Fruit fly (Drosophila melanogaster) whole organism, embryonic: ENCODE data around the gene miple2.

ENCODE experiments used
- Aef1 ChIP-seq: fragments of 200-800 bp; sonication (Bioruptor generic); IDR thresholded peaks from 3 replicates; pipeline ENCODE4 v1.3.6; 2022; ENCODE audit warnings: missing biosample characterization, missing genetic modification characterization
- Atf-2 ChIP-seq: fragments of 200-800 bp; sonication (Bioruptor generic); optimal IDR thresholded peaks from 2 replicates; lab custom pipeline; 2016; ENCODE audit warnings: missing biosample characterization, missing genetic modification characterization
- Atf3 ChIP-seq: fragments of 200-800 bp; sonication (Bioruptor generic); optimal IDR thresholded peaks from 3 replicates; lab custom pipeline; 2016; ENCODE audit warnings: missing biosample characterization, missing genetic modification characterization
- Bdp1 ChIP-seq: fragments of 200-800 bp; sonication (Bioruptor generic); optimal IDR thresholded peaks from 3 replicates; lab custom pipeline; 2016; ENCODE audit warnings: missing biosample characterization, missing genetic modification characterization
- CG10654 ChIP-seq: fragments of 200-800 bp; sonication (Bioruptor generic); optimal IDR thresholded peaks from 2 replicates; lab custom pipeline; 2016; ENCODE audit warnings: missing biosample characterization, missing genetic modification characterization
- CG12219 ChIP-seq: fragments of 200-800 bp; sonication (Bioruptor generic); optimal IDR thresholded peaks from 3 replicates; lab custom pipeline; 2018; ENCODE audit warnings: missing biosample characterization, mild to moderate bottlenecking, missing genetic modification characterization
- CG12769 ChIP-seq: fragments of 200-800 bp; sonication (Bioruptor generic); optimal IDR thresholded peaks from 2 replicates; lab custom pipeline; 2019; ENCODE audit warnings: missing biosample characterization, mild to moderate bottlenecking, missing genetic modification characterization, moderate library complexity
- CG13775 ChIP-seq: fragments of 200-800 bp; sonication (Bioruptor generic); optimal IDR thresholded peaks from 3 replicates; lab custom pipeline; 2017; ENCODE audit warnings: missing biosample characterization, mild to moderate bottlenecking, missing genetic modification characterization
- CG14014 ChIP-seq: fragments of 200-800 bp; sonication (Bioruptor generic); IDR thresholded peaks from 2 replicates; pipeline ENCODE4 v1.3.6; 2022; ENCODE audit warnings: missing biosample characterization, missing genetic modification characterization
- CG14667 ChIP-seq: fragments of 200-800 bp; sonication (Bioruptor generic); IDR thresholded peaks from 2 replicates; pipeline ENCODE4 v1.3.6; 2022; ENCODE audit warnings: missing biosample characterization, missing genetic modification characterization
- CG15073 ChIP-seq: fragments of 200-800 bp; sonication (Bioruptor generic); optimal IDR thresholded peaks from 2 replicates; lab custom pipeline; 2016; ENCODE audit warnings: missing biosample characterization, missing genetic modification characterization
- CG16779 ChIP-seq: fragments of 200-800 bp; sonication (Bioruptor generic); IDR thresholded peaks from 2 replicates; pipeline ENCODE4 v1.3.6; 2022; ENCODE audit warnings: missing biosample characterization, missing genetic modification characterization
- CG18599 ChIP-seq: fragments of 200-800 bp; sonication (Bioruptor generic); optimal IDR thresholded peaks from 3 replicates; lab custom pipeline; 2017; ENCODE audit warnings: missing biosample characterization, missing genetic modification characterization, mild to moderate bottlenecking, moderate library complexity, missing genetic modification reagents
- CG2889 ChIP-seq: fragments of 200-800 bp; sonication (Bioruptor generic); IDR thresholded peaks from 3 replicates; pipeline ENCODE4 v1.3.6; 2022; ENCODE audit warnings: missing biosample characterization, missing genetic modification characterization
- CG32767 ChIP-seq: fragments of 200-800 bp; sonication (Bioruptor generic); IDR thresholded peaks from 2 replicates; pipeline ENCODE4 v1.3.6; 2022; ENCODE audit warnings: missing biosample characterization, missing genetic modification characterization
- CG3726 ChIP-seq: fragments of 200-800 bp; sonication (Bioruptor generic); IDR thresholded peaks from 3 replicates; pipeline ENCODE4, ENCODE4 v1.3.6; 2022; ENCODE audit warnings: missing biosample characterization, missing genetic modification characterization
- CG3838 ChIP-seq: fragments of 200-800 bp; sonication (Bioruptor generic); optimal IDR thresholded peaks from 3 replicates; lab custom pipeline; 2016; ENCODE audit warnings: missing biosample characterization, missing genetic modification characterization
- CG3995 ChIP-seq: fragments of 200-800 bp; sonication (Bioruptor generic); optimal IDR thresholded peaks from 3 replicates; lab custom pipeline; 2016; ENCODE audit warnings: missing biosample characterization, missing genetic modification characterization
- CG4707 ChIP-seq: fragments of 200-800 bp; sonication (Bioruptor generic); optimal IDR thresholded peaks from 2 replicates; lab custom pipeline; 2018; ENCODE audit warnings: missing biosample characterization, mild to moderate bottlenecking, missing genetic modification characterization, moderate library complexity
- CG7928 ChIP-seq: fragments of 200-800 bp; sonication (Bioruptor generic); optimal IDR thresholded peaks from 2 replicates; lab custom pipeline; 2017; ENCODE audit warnings: missing biosample characterization, mild to moderate bottlenecking, missing genetic modification characterization
- CG7987 ChIP-seq: fragments of 200-800 bp; sonication (Bioruptor generic); optimal IDR thresholded peaks from 2 replicates; lab custom pipeline; 2018; ENCODE audit warnings: missing biosample characterization, mild to moderate bottlenecking, missing genetic modification characterization, moderate library complexity
- CG9932 ChIP-seq: fragments of 200-800 bp; sonication (Bioruptor generic); IDR thresholded peaks from 2 replicates; pipeline ENCODE4 v1.3.6; 2022; ENCODE audit warnings: missing biosample characterization, missing genetic modification characterization
- CoRest ChIP-seq: fragments of 200-800 bp; sonication (Bioruptor generic); optimal IDR thresholded peaks from 3 replicates; lab custom pipeline; 2018; ENCODE audit warnings: missing biosample characterization, mild to moderate bottlenecking, missing genetic modification characterization, moderate library complexity
- D19A ChIP-seq: fragments of 200-800 bp; optimal IDR thresholded peaks from 3 replicates; lab custom pipeline; 2019; ENCODE audit warnings: missing biosample characterization, mild to moderate bottlenecking, missing genetic modification characterization, moderate library complexity
- Drgx ChIP-seq: fragments of 200-800 bp; sonication (Bioruptor generic); IDR thresholded peaks from 2 replicates; pipeline ENCODE4 v1.3.6; 2022; ENCODE audit warnings: missing biosample characterization, missing genetic modification characterization
- E2f1 ChIP-seq: fragments of 200-800 bp; sonication (Bioruptor generic); IDR thresholded peaks from 2 replicates; pipeline ENCODE4 v1.3.6; 2022; ENCODE audit warnings: missing biosample characterization, missing genetic modification characterization
- HLH3B ChIP-seq: fragments of 200-800 bp; sonication (Bioruptor generic); IDR thresholded peaks from 2 replicates; pipeline ENCODE4 v1.3.6; 2022; ENCODE audit warnings: missing biosample characterization, missing genetic modification characterization
- Hr39 ChIP-seq: fragments of >200 bp; optimal IDR thresholded peaks from 2 replicates; lab custom pipeline; 2017
- Hr78 ChIP-seq, 2 experiments: fragments of 200-800 bp in 1 of 2; fragments of >200 bp in 1 of 2; sonication (Bioruptor generic) in 1 of 2; optimal IDR thresholded peaks; 2 replicates each; lab custom pipeline; 2017 to 2019; ENCODE audit warnings: missing biosample characterization in 2 of 2, missing genetic modification characterization in 2 of 2, mild to moderate bottlenecking in 1 of 2, moderate library complexity in 1 of 2
- Lpt ChIP-seq: fragments of >200 bp; optimal IDR thresholded peaks from 2 replicates; lab custom pipeline; 2018; ENCODE audit warnings: missing biosample characterization, missing genetic modification characterization
- MTF-1 ChIP-seq: fragments of 200-800 bp; sonication (Bioruptor generic); optimal IDR thresholded peaks from 2 replicates; lab custom pipeline; 2018; ENCODE audit warnings: missing biosample characterization, mild to moderate bottlenecking, missing genetic modification characterization, borderline replicate concordance
- Med ChIP-seq: fragments of 200-800 bp; sonication (Bioruptor generic); peaks from one replicate; lab custom pipeline; 2016; ENCODE audit warnings: missing biosample characterization, missing genetic modification characterization, mild to moderate bottlenecking, inconsistent platforms, moderate library complexity
- NFAT ChIP-seq: fragments of 200-800 bp; sonication (Bioruptor generic); IDR thresholded peaks from 2 replicates; pipeline ENCODE4 v1.3.6; 2022; ENCODE audit warnings: missing biosample characterization, missing genetic modification characterization
- PHDP ChIP-seq: fragments of 200-800 bp; sonication (Bioruptor generic); optimal IDR thresholded peaks from 3 replicates; lab custom pipeline; 2018; ENCODE audit warnings: missing biosample characterization, mild to moderate bottlenecking, missing genetic modification characterization, moderate library complexity
- Ssrp ChIP-seq: fragments of 200-800 bp; sonication (Bioruptor generic); optimal IDR thresholded peaks from 2 replicates; lab custom pipeline; 2018; ENCODE audit warnings: missing biosample characterization, mild to moderate bottlenecking, missing genetic modification characterization, moderate library complexity
- Xbp1 ChIP-seq: fragments of 200-800 bp; sonication (Bioruptor generic); optimal IDR thresholded peaks from 3 replicates; lab custom pipeline; 2016; ENCODE audit warnings: missing biosample characterization, mild to moderate bottlenecking, missing genetic modification characterization
- ase ChIP-seq: fragments of 200-800 bp; sonication (Bioruptor generic); IDR thresholded peaks from 3 replicates; pipeline ENCODE4 v1.3.6; 2022; ENCODE audit warnings: missing biosample characterization, missing genetic modification characterization
- bsh ChIP-seq, 2 experiments: fragments of 200-800 bp; sonication (Bioruptor generic); optimal IDR thresholded peaks; 2 replicates each; lab custom pipeline; 2017 to 2018; ENCODE audit warnings: mild to moderate bottlenecking in 2 of 2, missing biosample characterization in 2 of 2, missing genetic modification characterization in 2 of 2, moderate library complexity in 1 of 2
- dpn ChIP-seq, 2 experiments: fragments of 200-800 bp; sonication (Bioruptor generic); optimal IDR thresholded peaks; 3 replicates each; lab custom pipeline; 2016; ENCODE audit warnings: missing biosample characterization in 2 of 2, missing genetic modification characterization in 2 of 2
- insv ChIP-seq, 2 experiments: fragments of 200-800 bp; sonication (Bioruptor generic); optimal IDR thresholded peaks; 3 replicates each; lab custom pipeline; 2016 to 2018; ENCODE audit warnings: missing biosample characterization in 2 of 2, missing genetic modification characterization in 2 of 2
- kni ChIP-seq: fragments of 200-800 bp; sonication (Bioruptor generic); optimal IDR thresholded peaks from 3 replicates; lab custom pipeline; 2017; ENCODE audit warnings: mild to moderate bottlenecking, missing biosample characterization, missing genetic modification reagents, missing genetic modification characterization
- nau ChIP-seq: fragments of 200-800 bp; sonication (Bioruptor generic); optimal IDR thresholded peaks from 3 replicates; lab custom pipeline; 2017; ENCODE audit warnings: missing biosample characterization, mild to moderate bottlenecking, missing genetic modification characterization, missing genetic modification reagents
- nmo ChIP-seq: fragments of 200-800 bp; sonication (Bioruptor generic); optimal IDR thresholded peaks from 2 replicates; lab custom pipeline; 2018; ENCODE audit warnings: missing biosample characterization, mild to moderate bottlenecking, missing genetic modification characterization, moderate library complexity
- phol ChIP-seq: fragments of 200-800 bp; sonication (Bioruptor generic); optimal IDR thresholded peaks from 3 replicates; lab custom pipeline; 2018; ENCODE audit warnings: missing biosample characterization, mild to moderate bottlenecking, missing genetic modification characterization, moderate library complexity
- pnt ChIP-seq: fragments of 200-800 bp; sonication (Bioruptor generic); optimal IDR thresholded peaks from 3 replicates; lab custom pipeline; 2016; ENCODE audit warnings: missing biosample characterization, missing genetic modification characterization
- prd ChIP-seq, 3 experiments: fragments of >200 bp in 2 of 3; fragments of 200-800 bp in 1 of 3; sonication (Bioruptor generic) in 1 of 3; optimal IDR thresholded peaks in 2 of 3; IDR thresholded peaks in 1 of 3; 2 replicates in 2 of 3; 3 replicates in 1 of 3; pipeline versions ENCODE4 v1.3.6 to Lab custom; 2017 to 2022; ENCODE audit warnings: missing biosample characterization in 1 of 3, missing genetic modification characterization in 1 of 3
- stwl ChIP-seq: fragments of 200-800 bp; sonication (Bioruptor generic); optimal IDR thresholded peaks from 3 replicates; lab custom pipeline; 2018; ENCODE audit warnings: missing biosample characterization, mild to moderate bottlenecking, missing genetic modification characterization, moderate library complexity
- trh ChIP-seq: fragments of 200-800 bp; sonication (Bioruptor generic); optimal IDR thresholded peaks from 2 replicates; lab custom pipeline; 2016; ENCODE audit warnings: missing biosample characterization, missing genetic modification characterization
- yki ChIP-seq: fragments of >200 bp; optimal IDR thresholded peaks from 3 replicates; lab custom pipeline; 2018
- zfh2 ChIP-seq: fragments of 200-800 bp; sonication (Bioruptor generic); optimal IDR thresholded peaks from 2 replicates; lab custom pipeline; 2016; ENCODE audit warnings: missing biosample characterization, missing genetic modification characterization

miple2 gene

dm6 chr3L:246644-247199, 24.3 kb upstream of the miple2 start (continued):
- peak; percentile 33; the same call in 1 of the 2 replicates for TF ChIP-seq CG32767 (GFP tag; lab: Robert Waterston, UW)
- TF ChIP-seq CG13775 (GFP tag; lab: Kevin White, UChicago) = peak; percentile 54
- TF ChIP-seq CG3726 (GFP tag; lab: Robert Waterston, UW) = no peak
- peak; percentile 86 for TF ChIP-seq phol (tag; lab: Kevin White, UChicago)
- peak; percentile 51 for TF ChIP-seq Bdp1 (GFP tag; lab: Kevin White, UChicago)
- no peak for TF ChIP-seq yki (lab: Kevin White, UChicago)
- TF ChIP-seq Aef1 (GFP tag; lab: Robert Waterston, UW) = peak; percentile 27; the same call in 1 of the 3 replicates
- TF ChIP-seq CG15073 (GFP tag; lab: Kevin White, UChicago) = no peak
- peak; percentile 64 for TF ChIP-seq nmo (GFP tag; lab: Kevin White, UChicago)
- TF ChIP-seq CG7987 = peak; percentile 83
- TF ChIP-seq CG9932 (GFP tag; lab: Robert Waterston, UW) = no peak
- TF ChIP-seq Med (GFP tag; lab: Kevin White, UChicago) = peak; percentile 94
- TF ChIP-seq CG14667 (GFP tag; lab: Robert Waterston, UW) = no peak
- TF ChIP-seq NFAT (GFP tag; lab: Robert Waterston, UW) = no peak; the same call in 1 of the 2 replicates
- peak; percentile 62 for TF ChIP-seq Xbp1 (GFP tag; lab: Kevin White, UChicago)
- no peak for TF ChIP-seq CG2889 (GFP tag; lab: Robert Waterston, UW)
- TF ChIP-seq MTF-1 (GFP tag; lab: Kevin White, UChicago) = no peak
- TF ChIP-seq CG10654 (GFP tag; lab: Kevin White, UChicago) = peak; percentile 31
- TF ChIP-seq bsh (GFP tag; optimal IDR thresholded peaks at IDR 0.05; lab: Kevin White, UChicago) = no peak
- no peak for TF ChIP-seq CG18599 (GFP tag; lab: Kevin White, UChicago)
- no peak for TF ChIP-seq CoRest (tag; lab: Kevin White, UChicago)
- TF ChIP-seq CG4707 (GFP tag; lab: Kevin White, UChicago) = no peak
- TF ChIP-seq stwl (tag; lab: Kevin White, UChicago) = peak; percentile 82
- peak; percentile 60 for TF ChIP-seq CG7928 (GFP tag; lab: Kevin White, UChicago)
- no peak for TF ChIP-seq Ssrp
- TF ChIP-seq dpn (GFP tag; optimal IDR thresholded peaks at IDR 0.05; lab: Kevin White, UChicago) = peak; percentile 46 to 48
- peak; percentile 53 for TF ChIP-seq Atf3
- TF ChIP-seq nau = no peak
- no peak for TF ChIP-seq pnt
- TF ChIP-seq ase = peak; percentile 61; the same call in 1 of the 3 replicates
- no peak for TF ChIP-seq prd (optimal IDR thresholded peaks at IDR 0.05; lab: Kevin White, UChicago)
- TF ChIP-seq prd (GFP tag; IDR thresholded peaks at IDR 0.05; lab: Robert Waterston, UW) = peak; percentile 57; the same call in 1 of the 3 replicates
- TF ChIP-seq Drgx (GFP tag; lab: Robert Waterston, UW) = no peak
- no peak for TF ChIP-seq CG12769 (tag; lab: Kevin White, UChicago)
- TF ChIP-seq Hr39 (lab: Kevin White, UChicago) = no peak
- no peak for TF ChIP-seq Hr78 (GFP tag; optimal IDR thresholded peaks at IDR 0.05; lab: Kevin White, UChicago)
- no peak for TF ChIP-seq CG12219 (GFP tag; lab: Kevin White, UChicago)
- peak; percentile 47; the same call in 1 of the 2 replicates for TF ChIP-seq E2f1 (GFP tag; lab: Robert Waterston, UW)
- peak; percentile 50 for TF ChIP-seq Atf-2 (GFP tag; lab: Kevin White, UChicago)
- TF ChIP-seq CG14014 (GFP tag; lab: Robert Waterston, UW) = peak; percentile 60
- no peak for TF ChIP-seq Lpt
- no peak for TF ChIP-seq D19A (tag; lab: Kevin White, UChicago)
- no peak for TF ChIP-seq kni (GFP tag; lab: Kevin White, UChicago)
- TF ChIP-seq zfh2 = peak; percentile 43
- peak in 1 of 2 experiments; percentile 30 for TF ChIP-seq insv (GFP tag; optimal IDR thresholded peaks at IDR 0.05; lab: Kevin White, UChicago)
- TF ChIP-seq PHDP (tag; lab: Kevin White, UChicago) = no peak
- TF ChIP-seq trh (GFP tag; lab: Kevin White, UChicago) = no peak
- TF ChIP-seq CG16779 (GFP tag; lab: Robert Waterston, UW) = no peak
- TF ChIP-seq CG3838 = no peak
- TF ChIP-seq HLH3B = no peak
- TF ChIP-seq CG3995 (GFP tag; lab: Kevin White, UChicago) = peak; percentile 20
